Worm (Caenorhabditis elegans) whole organism, L2 larva: ENCODE results near the gene chil-6.

Experiments
- ama-1 ChIP-seq: fragments of 150-350 bp; optimal IDR thresholded peaks from 2 replicates; lab custom pipeline; 2018; ENCODE audit warnings: inconsistent platforms
- egl-27 ChIP-seq: sonication (generic microtip); optimal IDR thresholded peaks from 3 replicates; lab custom pipeline; 2017; ENCODE audit warnings: missing biosample characterization, missing genetic modification reagents, missing genetic modification characterization
- lin-13 ChIP-seq: fragments of 150-350 bp; optimal IDR thresholded peaks from 2 replicates; lab custom pipeline; 2014; ENCODE audit warnings: missing biosample characterization, missing genetic modification reagents, missing genetic modification characterization
- mab-5 ChIP-seq: fragments of 150-350 bp; optimal IDR thresholded peaks from 2 replicates; lab custom pipeline; 2014; ENCODE audit warnings: missing biosample characterization, missing genetic modification characterization
- nhr-25 ChIP-seq: fragments of 150-350 bp; sonication (generic microtip); optimal IDR thresholded peaks from 3 replicates; lab custom pipeline; 2014; ENCODE audit warnings: missing biosample characterization, missing genetic modification characterization
- nhr-6 ChIP-seq: fragments of 150-350 bp; optimal IDR thresholded peaks from 2 replicates; lab custom pipeline; 2014; ENCODE audit warnings: missing biosample characterization, missing genetic modification characterization
- snpc-4 ChIP-seq: fragments of 150-350 bp; optimal IDR thresholded peaks from 2 replicates; lab custom pipeline; 2014; ENCODE audit warnings: missing biosample characterization, missing genetic modification characterization
- unc-39 ChIP-seq: fragments of 150-350 bp; optimal IDR thresholded peaks from 2 replicates; lab custom pipeline; 2014; ENCODE audit warnings: missing biosample characterization, missing genetic modification characterization

DNA sequence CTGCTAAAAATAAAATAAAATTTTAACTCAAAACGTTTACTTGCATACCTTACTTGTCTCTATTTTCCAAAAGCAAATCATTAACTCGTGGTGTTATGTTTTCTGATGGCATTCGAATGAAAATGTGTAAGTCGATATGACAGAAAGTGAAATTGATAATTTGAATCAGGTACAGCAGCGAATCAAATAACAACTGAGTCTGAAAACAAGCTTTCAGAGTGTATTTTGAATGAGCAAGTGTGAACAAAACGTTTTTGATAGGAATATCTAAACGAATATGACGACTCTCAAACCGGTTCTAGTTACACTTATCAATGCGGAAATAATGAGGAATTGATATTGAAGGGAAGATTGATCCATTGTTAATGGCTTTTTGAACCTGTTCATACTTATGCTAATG is 13.4 kb upstream of the chil-6 start, which contains the start of gene chil-7:
- no peak for TF ChIP-seq lin-13
- TF ChIP-seq mab-5 (tag; lab: Kevin White, UChicago) = no peak
- TF ChIP-seq nhr-6 = no peak
- TF ChIP-seq snpc-4 (tag; lab: Kevin White, UChicago) = no peak
- no peak for TF ChIP-seq egl-27 (tag; lab: Kevin White, UChicago)
- no peak for TF ChIP-seq unc-39
- TF ChIP-seq ama-1 (lab: Kevin White, UChicago) = no peak
- TF ChIP-seq nhr-25 (tag; lab: Kevin White, UChicago) = no peak
